Worm (Caenorhabditis elegans) whole organism, late embryonic: ENCODE results near the gene R11H6.4.

Experiments
- ama-1 ChIP-seq: fragments of 150-350 bp; optimal IDR thresholded peaks from 2 replicates; lab custom pipeline; 2014
- ceh-19 ChIP-seq: fragments of 200-800 bp; sonication (Bioruptor generic); optimal IDR thresholded peaks from 2 replicates; lab custom pipeline; 2018; ENCODE audit warnings: mild to moderate bottlenecking, missing genetic modification characterization, missing compliant biosample characterization
- eyg-1 ChIP-seq: sonication (generic microtip); optimal IDR thresholded peaks from 2 replicates; lab custom pipeline; 2016; ENCODE audit warnings: missing genotype, missing genetic modification characterization, missing compliant biosample characterization
- fkh-6 ChIP-seq: sonication (generic microtip); optimal IDR thresholded peaks from 2 replicates; lab custom pipeline; 2016; ENCODE audit warnings: missing genetic modification characterization, missing compliant biosample characterization
- lim-6 ChIP-seq: sonication (generic microtip); optimal IDR thresholded peaks from 2 replicates; lab custom pipeline; 2016; ENCODE audit warnings: missing genetic modification characterization, missing compliant biosample characterization
- lin-11 ChIP-seq: fragments of 200-800 bp; sonication (Bioruptor generic); optimal IDR thresholded peaks from 2 replicates; lab custom pipeline; 2018; ENCODE audit warnings: mild to moderate bottlenecking, missing genetic modification characterization, missing compliant biosample characterization
- madf-2 ChIP-seq: sonication (generic microtip); optimal IDR thresholded peaks from 2 replicates; lab custom pipeline; 2017; ENCODE audit warnings: missing genetic modification characterization, missing compliant biosample characterization
- nhr-11 ChIP-seq: fragments of 150-350 bp; optimal IDR thresholded peaks from 2 replicates; lab custom pipeline; 2014; ENCODE audit warnings: missing biosample characterization, missing genetic modification characterization
- nhr-232 ChIP-seq: sonication (generic microtip); optimal IDR thresholded peaks from 2 replicates; lab custom pipeline; 2016; ENCODE audit warnings: missing genetic modification characterization, missing compliant biosample characterization
- pag-3 ChIP-seq: sonication (generic microtip); optimal IDR thresholded peaks from 2 replicates; lab custom pipeline; 2016; ENCODE audit warnings: missing compliant biosample characterization, missing genetic modification characterization, borderline replicate concordance
- pha-4 ChIP-seq: fragments of 150-350 bp; optimal IDR thresholded peaks from 2 replicates; lab custom pipeline; 2018; ENCODE audit warnings: missing biosample characterization, missing genetic modification reagents, missing genetic modification characterization
- pqm-1 ChIP-seq: sonication (generic microtip); optimal IDR thresholded peaks from 2 replicates; lab custom pipeline; 2016; ENCODE audit warnings: missing genetic modification characterization, missing compliant biosample characterization
- syd-9 ChIP-seq: sonication (generic microtip); optimal IDR thresholded peaks from 2 replicates; lab custom pipeline; 2016; ENCODE audit warnings: mild to moderate bottlenecking, missing genetic modification characterization, moderate library complexity, missing compliant biosample characterization
- unc-86 ChIP-seq: sonication (generic microtip); optimal IDR thresholded peaks from 2 replicates; lab custom pipeline; 2016; ENCODE audit warnings: missing genetic modification characterization, missing compliant biosample characterization

DNA sequence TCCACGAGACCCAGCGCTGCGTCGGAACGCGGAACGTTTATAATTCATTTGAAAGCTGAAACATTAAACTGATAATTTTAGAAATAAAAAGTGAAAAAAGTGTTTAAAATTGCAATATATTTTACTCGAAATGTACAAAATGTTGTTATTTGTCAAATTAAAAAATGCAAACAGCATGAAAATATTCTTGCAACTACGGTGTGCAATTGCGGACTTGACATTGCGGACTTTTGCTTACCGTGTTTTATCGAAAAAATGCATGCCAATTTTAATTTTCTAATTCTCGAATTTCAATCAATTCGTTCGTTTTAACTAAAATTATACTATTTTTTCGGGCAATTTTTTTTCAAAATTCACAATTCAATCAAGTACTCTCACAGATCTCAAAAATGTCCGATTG, 2.4 kb downstream of the R11H6.4 start, which contains the start of the genes R11H6.5 and ccnk-1:
- TF ChIP-seq madf-2 (tag; lab: Kevin White, UChicago) (no peak), eyg-1 (tag; lab: Kevin White, UChicago) (no peak), nhr-11 (tag; lab: Kevin White, UChicago) (no peak), syd-9 (tag; lab: Kevin White, UChicago) (no peak), fkh-6 (tag; lab: Kevin White, UChicago) (no peak), ama-1 (lab: Kevin White, UChicago) (no peak), lim-6 (no peak), unc-86 (tag; lab: Kevin White, UChicago) (no peak), pag-3 (tag; lab: Kevin White, UChicago) (no peak), pha-4 (tag; lab: Kevin White, UChicago) (no peak), pqm-1 (no peak), ceh-19 (no peak), lin-11 (tag; lab: Kevin White, UChicago) (no peak), nhr-232 (tag; lab: Kevin White, UChicago) (no peak)
